Worm (Caenorhabditis elegans) whole organism, dauer: ENCODE data around the gene rilp-1.

ENCODE experiments used
- unc-62 ChIP-seq: sonication (generic microtip); optimal IDR thresholded peaks from 2 replicates; lab custom pipeline; 2017; ENCODE audit warnings: missing biosample characterization, missing genetic modification reagents, missing genetic modification characterization

rilp-1 gene

DNA sequence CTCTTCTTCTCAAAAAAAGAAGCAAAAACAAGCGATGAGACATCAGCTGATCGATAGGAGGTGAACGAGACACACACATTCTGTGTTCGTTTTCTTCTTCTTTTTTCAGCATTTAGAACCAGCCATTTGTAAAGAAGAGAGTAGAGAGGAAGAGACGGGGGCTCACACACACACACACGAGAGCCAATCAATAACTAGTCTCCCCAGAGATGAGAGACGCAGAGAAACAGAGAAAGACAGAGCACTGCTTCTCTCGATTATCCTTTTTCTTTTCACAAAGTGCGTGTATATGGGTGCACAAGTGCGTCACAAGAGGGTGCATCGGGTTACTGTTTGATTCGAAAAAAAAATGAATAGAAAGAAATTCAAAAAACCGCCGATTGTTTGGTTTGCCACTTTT is 41.4 kb downstream of the rilp-1 start:
- no peak for TF ChIP-seq unc-62 (GFP tag; lab: Kevin White, UChicago)

DNA sequence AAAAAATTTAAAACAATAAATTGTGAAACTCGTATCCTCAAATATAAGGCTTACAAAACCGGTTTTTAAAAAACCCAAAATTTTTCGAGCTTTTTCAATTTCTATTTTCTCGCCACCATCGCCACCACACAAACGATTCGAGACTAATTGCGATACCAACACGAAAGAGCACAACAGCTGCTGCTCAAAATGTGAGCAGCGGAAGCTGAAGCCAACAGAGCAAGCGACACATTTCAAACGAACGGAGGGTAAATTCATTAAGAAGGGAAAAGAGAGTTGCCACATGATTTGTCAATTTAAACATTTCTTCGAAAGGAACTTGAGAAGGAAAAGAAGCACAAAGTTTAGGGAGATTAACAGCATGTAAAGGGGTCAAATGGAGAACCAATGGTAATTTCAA is 43.1 kb downstream of the rilp-1 start:
- no peak for TF ChIP-seq unc-62 (GFP tag; lab: Kevin White, UChicago)

DNA sequence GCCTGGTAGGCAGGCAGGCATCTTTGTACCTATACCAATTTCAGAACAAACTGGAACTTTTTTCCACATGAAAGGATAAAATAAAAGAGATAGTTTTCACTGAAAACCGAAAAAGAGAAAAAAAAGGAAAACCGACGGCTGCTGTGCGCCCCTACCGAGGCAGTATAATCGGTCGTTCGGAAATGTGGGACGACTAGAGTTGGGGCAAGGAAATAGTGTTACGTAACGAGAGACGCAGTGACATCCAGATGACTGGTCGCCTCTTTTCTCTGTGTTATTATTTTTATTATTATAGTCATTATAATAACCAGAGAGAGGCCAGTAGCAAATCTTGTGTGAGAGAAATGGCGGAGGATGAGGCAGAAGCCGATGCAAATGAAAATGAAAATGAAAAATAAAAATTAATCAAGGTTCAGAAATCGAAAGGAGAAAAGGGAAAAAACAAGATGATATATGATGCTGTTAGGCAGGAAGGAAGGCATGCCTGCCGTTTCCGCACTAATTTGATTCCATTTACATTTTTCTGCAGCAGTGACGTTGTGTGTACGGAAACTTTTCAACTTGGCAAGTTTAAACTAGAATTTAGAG is 45.5 kb downstream of the rilp-1 start:
- no peak for TF ChIP-seq unc-62 (GFP tag; lab: Kevin White, UChicago)

DNA sequence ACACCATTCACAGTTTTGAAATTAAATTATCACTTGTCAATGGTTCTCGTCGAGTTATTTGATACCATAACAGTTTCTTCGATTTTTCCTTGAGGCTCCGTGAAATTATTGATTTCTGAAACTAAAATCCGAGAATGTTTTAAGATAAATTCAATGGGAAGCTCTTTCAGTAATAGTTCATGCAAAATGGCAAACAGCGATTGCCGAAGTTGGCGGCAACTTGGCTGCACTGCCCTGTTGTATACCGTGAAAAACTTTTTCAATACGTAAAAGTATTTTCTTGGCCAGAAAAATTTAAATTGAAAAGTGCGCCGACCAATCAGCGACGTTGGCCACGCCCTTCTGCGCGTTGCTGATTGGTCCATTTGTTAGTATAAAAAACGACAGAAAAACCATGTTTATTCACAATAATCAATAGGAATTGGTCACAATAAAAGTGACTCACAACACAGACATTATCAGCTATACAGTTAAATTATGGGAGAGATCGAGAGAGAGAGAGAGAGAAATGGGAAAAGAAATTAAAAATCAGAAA is 47.0 kb downstream of the rilp-1 start:
- no peak for TF ChIP-seq unc-62 (GFP tag; lab: Kevin White, UChicago)

DNA sequence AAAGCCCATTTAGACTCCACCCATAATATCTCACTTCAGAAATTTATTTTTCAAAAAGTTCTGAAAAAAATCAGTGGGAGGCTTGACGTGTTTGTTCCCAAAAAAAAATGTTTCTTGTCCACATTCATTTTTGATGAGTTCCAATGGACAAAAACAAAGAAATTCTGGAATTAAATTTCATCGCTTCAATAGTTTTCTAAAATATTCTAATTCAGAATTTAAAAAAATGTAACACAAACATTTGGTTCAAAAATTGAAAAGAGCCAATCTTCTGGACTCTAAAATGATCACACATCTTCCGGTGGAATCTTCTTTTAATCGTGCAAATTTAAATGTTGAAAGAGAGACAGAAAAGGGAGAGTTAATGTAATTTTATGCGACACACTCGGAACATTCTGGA is 56.6 kb downstream of the rilp-1 start:
- no peak for TF ChIP-seq unc-62 (GFP tag; lab: Kevin White, UChicago)
